Worm (Caenorhabditis elegans) whole organism, midembryonic: ENCODE results near the gene cox-6C.

Experiments used
- cog-1 ChIP-seq: sonication (generic microtip); optimal IDR thresholded peaks from 2 replicates; lab custom pipeline; 2016; ENCODE audit warnings: missing genetic modification characterization, missing compliant biosample characterization
- klf-2 ChIP-seq: fragments of 200-800 bp; sonication (Bioruptor generic); conservative IDR thresholded peaks from 2 replicates; pipeline ENCODE4 v1.3.6; 2022; ENCODE audit warnings: missing genetic modification reagents, missing genetic modification characterization, missing compliant biosample characterization
- tab-1 ChIP-seq: fragments of 200-800 bp; sonication (Bioruptor generic); IDR thresholded peaks from 2 replicates; pipeline ENCODE4 v1.3.6; 2022; ENCODE audit warnings: missing genetic modification characterization, missing compliant biosample characterization
- ztf-23 ChIP-seq: fragments of 200-800 bp; sonication (Bioruptor generic); IDR thresholded peaks from 2 replicates; pipeline ENCODE4 v1.3.6; 2022; ENCODE audit warnings: missing genetic modification reagents, missing genetic modification characterization, missing compliant biosample characterization
- ztf-29 ChIP-seq: fragments of 200-800 bp; sonication (Bioruptor generic); IDR thresholded peaks from 2 replicates; pipeline ENCODE4 v1.3.6; 2022; ENCODE audit warnings: missing genetic modification reagents, missing genetic modification characterization, missing compliant biosample characterization

- TF ChIP-seq ztf-29 (GFP tag; lab: Robert Waterston, UW): no peak
- no peak for TF ChIP-seq tab-1 (GFP tag; lab: Robert Waterston, UW)
- no peak for TF ChIP-seq klf-2
- TF ChIP-seq cog-1 (tag; lab: Kevin White, UChicago): no peak
- TF ChIP-seq ztf-23 (GFP tag; lab: Robert Waterston, UW): no peak
Measured at ce11 chrIV:171036-171435, 44.5 kb downstream of the cox-6C start.
